Fruit fly (Drosophila melanogaster) whole organism, embryonic: ENCODE results near the gene TTLL4B.
A peak's percentile ranks its signal among the peaks of the same experiment; 100 is the strongest.

Experiments used
- Atf-2 ChIP-seq: fragments of 200-800 bp; sonication (Bioruptor generic); optimal IDR thresholded peaks from 2 replicates; lab custom pipeline; 2016; ENCODE audit warnings: missing biosample characterization, missing genetic modification characterization
- Atf6 ChIP-seq: fragments of 200-800 bp; sonication (Bioruptor generic); IDR thresholded peaks from 2 replicates; pipeline ENCODE4 v1.3.6; 2022; ENCODE audit warnings: missing biosample characterization, missing genetic modification characterization
- CG10147 ChIP-seq: fragments of 200-800 bp; sonication (Bioruptor generic); optimal IDR thresholded peaks from 2 replicates; lab custom pipeline; 2019; ENCODE audit warnings: missing biosample characterization, mild to moderate bottlenecking, missing genetic modification characterization, moderate library complexity
- CG10543 ChIP-seq: fragments of 200-800 bp; sonication (Bioruptor generic); optimal IDR thresholded peaks from 3 replicates; lab custom pipeline; 2017; ENCODE audit warnings: missing biosample characterization, mild to moderate bottlenecking, missing genetic modification characterization, moderate library complexity
- CG10654 ChIP-seq: fragments of 200-800 bp; sonication (Bioruptor generic); optimal IDR thresholded peaks from 2 replicates; lab custom pipeline; 2016; ENCODE audit warnings: missing biosample characterization, missing genetic modification characterization
- CG10959 ChIP-seq: fragments of 200-800 bp; sonication (Bioruptor generic); IDR thresholded peaks from 2 replicates; pipeline ENCODE4 v1.3.6; 2022; ENCODE audit warnings: missing biosample characterization, missing genetic modification characterization
- CG12391 ChIP-seq: fragments of 200-800 bp; sonication (Bioruptor generic); optimal IDR thresholded peaks from 3 replicates; lab custom pipeline; 2018; ENCODE audit warnings: missing biosample characterization, mild to moderate bottlenecking, missing genetic modification characterization, moderate library complexity
- CG12942 ChIP-seq: fragments of 200-800 bp; sonication (Bioruptor generic); optimal IDR thresholded peaks from 3 replicates; lab custom pipeline; 2016; ENCODE audit warnings: missing biosample characterization, missing genetic modification characterization
- CG13624 ChIP-seq: fragments of 200-800 bp; sonication (Bioruptor generic); optimal IDR thresholded peaks from 2 replicates; lab custom pipeline; 2016; ENCODE audit warnings: missing biosample characterization, missing genetic modification characterization
- CG13894 ChIP-seq: fragments of 200-800 bp; sonication (Bioruptor generic); optimal IDR thresholded peaks from 3 replicates; lab custom pipeline; 2018; ENCODE audit warnings: missing biosample characterization, mild to moderate bottlenecking, missing genetic modification characterization, moderate library complexity
- CG14050 ChIP-seq: fragments of 200-800 bp; sonication (Bioruptor generic); IDR thresholded peaks from 3 replicates; pipeline ENCODE4 v1.3.6; 2022; ENCODE audit warnings: missing biosample characterization, missing genetic modification characterization
- CG16863 ChIP-seq: fragments of 200-800 bp; sonication (Bioruptor generic); optimal IDR thresholded peaks from 3 replicates; lab custom pipeline; 2016; ENCODE audit warnings: missing biosample characterization, missing genetic modification characterization
- CG18011 ChIP-seq: fragments of 200-800 bp; sonication (Bioruptor generic); optimal IDR thresholded peaks from 2 replicates; lab custom pipeline; 2017; ENCODE audit warnings: missing biosample characterization, missing genetic modification characterization, mild to moderate bottlenecking, moderate library complexity, missing genotype
- CG2120 ChIP-seq: fragments of 200-800 bp; sonication (Bioruptor generic); optimal IDR thresholded peaks from 3 replicates; lab custom pipeline; 2016; ENCODE audit warnings: missing biosample characterization, missing genetic modification characterization
- CG32772 ChIP-seq: fragments of 200-800 bp; sonication (Bioruptor generic); IDR thresholded peaks from 2 replicates; pipeline ENCODE4 v1.3.6; 2022; ENCODE audit warnings: missing biosample characterization, missing genetic modification characterization
- CG34422 ChIP-seq: fragments of 200-800 bp; sonication (Bioruptor generic); IDR thresholded peaks from 3 replicates; pipeline ENCODE4 v1.3.6; 2022; ENCODE audit warnings: missing biosample characterization, missing genetic modification characterization
- CG4424 ChIP-seq: fragments of 200-800 bp; sonication (Bioruptor generic); optimal IDR thresholded peaks from 3 replicates; lab custom pipeline; 2016; ENCODE audit warnings: missing biosample characterization, missing genetic modification characterization
- CG4707 ChIP-seq: fragments of 200-800 bp; sonication (Bioruptor generic); optimal IDR thresholded peaks from 2 replicates; lab custom pipeline; 2018; ENCODE audit warnings: missing biosample characterization, mild to moderate bottlenecking, missing genetic modification characterization, moderate library complexity
- CG5953 ChIP-seq: fragments of 200-800 bp; sonication (Bioruptor generic); IDR thresholded peaks from 2 replicates; pipeline ENCODE4 v1.3.6; 2022; ENCODE audit warnings: missing biosample characterization, missing genetic modification characterization
- CG7745 ChIP-seq: fragments of 200-800 bp; sonication (Bioruptor generic); optimal IDR thresholded peaks from 2 replicates; lab custom pipeline; 2018; ENCODE audit warnings: missing biosample characterization, mild to moderate bottlenecking, missing genetic modification characterization, moderate library complexity
- CG9215 ChIP-seq: fragments of 200-800 bp; sonication (Bioruptor generic); IDR thresholded peaks from 2 replicates; pipeline ENCODE4 v1.3.6; 2022; ENCODE audit warnings: missing biosample characterization, missing genetic modification characterization
- CG9727 ChIP-seq: fragments of 200-800 bp; sonication (Bioruptor generic); optimal IDR thresholded peaks from 3 replicates; lab custom pipeline; 2017; ENCODE audit warnings: missing biosample characterization, mild to moderate bottlenecking, missing genetic modification characterization
- CG9817 ChIP-seq: fragments of 200-800 bp; sonication (Bioruptor generic); optimal IDR thresholded peaks from 2 replicates; lab custom pipeline; 2018; ENCODE audit warnings: missing biosample characterization, mild to moderate bottlenecking, missing genetic modification characterization, moderate library complexity
- CTCF ChIP-seq: fragments of 200-800 bp; sonication (Bioruptor generic); optimal IDR thresholded peaks from 2 replicates; lab custom pipeline; 2017; ENCODE audit warnings: missing biosample characterization, mild to moderate bottlenecking, missing genetic modification characterization, moderate library complexity
- CkIIα-i1 ChIP-seq: fragments of 200-800 bp; sonication (Bioruptor generic); IDR thresholded peaks from 2 replicates; pipeline ENCODE4 v1.3.6; 2022; ENCODE audit warnings: missing biosample characterization, missing genetic modification characterization
- CrebB ChIP-seq: fragments of 200-800 bp; sonication (Bioruptor generic); optimal IDR thresholded peaks from 3 replicates; lab custom pipeline; 2018; ENCODE audit warnings: missing biosample characterization, mild to moderate bottlenecking, missing genetic modification characterization
- Doc2 ChIP-seq: fragments of 200-800 bp; sonication (Bioruptor generic); IDR thresholded peaks from 2 replicates; pipeline ENCODE4 v1.3.6; 2022; ENCODE audit warnings: missing biosample characterization, missing genetic modification characterization
- Dp ChIP-seq: fragments of 200-800 bp; sonication (Bioruptor generic); optimal IDR thresholded peaks from 2 replicates; lab custom pipeline; 2018; ENCODE audit warnings: missing biosample characterization, mild to moderate bottlenecking, missing genetic modification characterization, moderate library complexity
- HLH3B ChIP-seq: fragments of 200-800 bp; sonication (Bioruptor generic); IDR thresholded peaks from 2 replicates; pipeline ENCODE4 v1.3.6; 2022; ENCODE audit warnings: missing biosample characterization, missing genetic modification characterization
- MTF-1 ChIP-seq: fragments of 200-800 bp; sonication (Bioruptor generic); optimal IDR thresholded peaks from 2 replicates; lab custom pipeline; 2018; ENCODE audit warnings: missing biosample characterization, mild to moderate bottlenecking, missing genetic modification characterization, borderline replicate concordance
- Optix ChIP-seq: fragments of 200-800 bp; sonication (Bioruptor generic); IDR thresholded peaks from 3 replicates; pipeline ENCODE4 v1.3.6; 2022; ENCODE audit warnings: missing biosample characterization, missing genetic modification characterization
- Pdp1 ChIP-seq, 2 experiments: fragments of 200-800 bp; sonication (Bioruptor generic); optimal IDR thresholded peaks; 3 replicates each; lab custom pipeline; 2016; ENCODE audit warnings: missing biosample characterization in 2 of 2, missing genetic modification characterization in 2 of 2, mild to moderate bottlenecking in 1 of 2, moderate library complexity in 1 of 2
- YL-1 ChIP-seq: fragments of 200-800 bp; sonication (Bioruptor generic); optimal IDR thresholded peaks from 3 replicates; lab custom pipeline; 2017; ENCODE audit warnings: missing biosample characterization, mild to moderate bottlenecking, missing genetic modification characterization
- btn ChIP-seq: fragments of 200-800 bp; sonication (Bioruptor generic); optimal IDR thresholded peaks from 2 replicates; lab custom pipeline; 2016; ENCODE audit warnings: missing biosample characterization, missing genetic modification characterization
- cato ChIP-seq: fragments of 200-800 bp; sonication (Bioruptor generic); optimal IDR thresholded peaks from 2 replicates; lab custom pipeline; 2016; ENCODE audit warnings: missing biosample characterization, missing genetic modification characterization, borderline replicate concordance
- croc ChIP-seq: fragments of 200-800 bp; sonication (Bioruptor generic); conservative IDR thresholded peaks from 3 replicates; pipeline ENCODE4 v1.3.6; 2022; ENCODE audit warnings: missing biosample characterization, missing genetic modification characterization
- dysf ChIP-seq: fragments of 200-800 bp; sonication (Bioruptor generic); IDR thresholded peaks from 3 replicates; pipeline ENCODE4 v1.3.6; 2022; ENCODE audit warnings: missing biosample characterization, missing genetic modification characterization
- ewg ChIP-seq: fragments of 200-800 bp; sonication (Bioruptor generic); optimal IDR thresholded peaks from 3 replicates; lab custom pipeline; 2017; ENCODE audit warnings: mild to moderate bottlenecking, missing biosample characterization, missing genetic modification reagents, missing genetic modification characterization
- fd3F ChIP-seq: fragments of 200-800 bp; sonication (Bioruptor generic); optimal IDR thresholded peaks from 2 replicates; lab custom pipeline; 2018; ENCODE audit warnings: missing biosample characterization, mild to moderate bottlenecking, missing genetic modification characterization, moderate library complexity
- fd96Cb ChIP-seq: fragments of 200-800 bp; sonication (Bioruptor generic); optimal IDR thresholded peaks from 2 replicates; lab custom pipeline; 2018; ENCODE audit warnings: missing biosample characterization, mild to moderate bottlenecking, missing genetic modification characterization, moderate library complexity
- hbn ChIP-seq: fragments of 200-800 bp; sonication (Bioruptor generic); IDR thresholded peaks from 2 replicates; pipeline ENCODE4 v1.3.6; 2022; ENCODE audit warnings: missing biosample characterization, missing genetic modification characterization; ENCODE audit not compliant: partially characterized antibody
- hkb ChIP-seq, 2 experiments: fragments of 200-800 bp in 1 of 2; fragments of >200 bp in 1 of 2; sonication (Bioruptor generic) in 1 of 2; IDR thresholded peaks in 1 of 2; optimal IDR thresholded peaks in 1 of 2; 2 replicates each; pipeline versions ENCODE4 v1.3.6 to Lab custom; 2017 to 2022; ENCODE audit warnings: missing biosample characterization in 1 of 2, missing genetic modification characterization in 1 of 2
- ind ChIP-seq: fragments of 200-800 bp; sonication (Bioruptor generic); optimal IDR thresholded peaks from 3 replicates; lab custom pipeline; 2016; ENCODE audit warnings: missing biosample characterization, missing genetic modification characterization
- lola ChIP-seq, 3 experiments: fragments of >200 bp in 2 of 3; fragments of 200-800 bp in 1 of 3; sonication (Bioruptor generic) in 1 of 3; optimal IDR thresholded peaks; 2 replicates each; lab custom pipeline; 2017 to 2019; ENCODE audit warnings: missing biosample characterization in 3 of 3, missing genetic modification characterization in 3 of 3, mild to moderate bottlenecking in 1 of 3, moderate library complexity in 1 of 3
- pnt ChIP-seq: fragments of 200-800 bp; sonication (Bioruptor generic); optimal IDR thresholded peaks from 3 replicates; lab custom pipeline; 2016; ENCODE audit warnings: missing biosample characterization, missing genetic modification characterization
- ro ChIP-seq: fragments of 200-800 bp; sonication (Bioruptor generic); IDR thresholded peaks from 2 replicates; pipeline ENCODE4 v1.3.6; 2022; ENCODE audit warnings: missing biosample characterization, missing genetic modification characterization
- slou ChIP-seq: fragments of 200-800 bp; sonication (Bioruptor generic); optimal IDR thresholded peaks from 3 replicates; lab custom pipeline; 2016; ENCODE audit warnings: missing biosample characterization, missing genetic modification characterization
- tin ChIP-seq: fragments of 200-800 bp; sonication (Bioruptor generic); optimal IDR thresholded peaks from 3 replicates; lab custom pipeline; 2016; ENCODE audit warnings: missing biosample characterization, missing genetic modification characterization
- zen ChIP-seq: fragments of 200-800 bp; sonication (Bioruptor generic); optimal IDR thresholded peaks from 3 replicates; lab custom pipeline; 2018; ENCODE audit warnings: missing biosample characterization, mild to moderate bottlenecking, missing genetic modification characterization, moderate library complexity
- zen2 ChIP-seq: fragments of 200-800 bp; sonication (Bioruptor generic); IDR thresholded peaks from 3 replicates; pipeline ENCODE4 v1.3.6; 2022; ENCODE audit warnings: missing biosample characterization, missing genetic modification characterization; ENCODE audit not compliant: partially characterized antibody

The TTLL4B gene

dm6 chr2L:3872283-3872682, 9.8 kb downstream of the TTLL4B start, which contains the start of gene CG31957 (continued):
- TF ChIP-seq CG10959 (GFP tag; lab: Robert Waterston, UW) (peak; percentile 28; the same call in 1 of the 2 replicates), ro (no peak), Atf6 (GFP tag; lab: Robert Waterston, UW) (0 out of 2 replicates have a peak, but pooled peaks have one; percentile 40), CG10543 (GFP tag; lab: Kevin White, UChicago) (peak; percentile 35), Atf-2 (GFP tag; lab: Kevin White, UChicago) (no peak), ind (peak; percentile 42), slou (GFP tag; lab: Kevin White, UChicago) (peak; percentile 41), CG4424 (peak; percentile 28), YL-1 (GFP tag; lab: Kevin White, UChicago) (peak; percentile 48), fd3F (GFP tag; lab: Kevin White, UChicago) (no peak), CG14050 (no peak), CG4707 (GFP tag; lab: Kevin White, UChicago) (no peak), hkb (optimal IDR thresholded peaks at IDR 0.05; lab: Kevin White, UChicago) (peak; percentile 54), hkb (GFP tag; IDR thresholded peaks at IDR 0.05; lab: Robert Waterston, UW) (peak; percentile 31; the same call in 1 of the 2 replicates), Pdp1 (GFP tag; optimal IDR thresholded peaks at IDR 0.05; lab: Kevin White, UChicago) (peak in 1 of 2 experiments; percentile 36), CkIIα-i1 (no peak), fd96Cb (no peak), CG10654 (GFP tag; lab: Kevin White, UChicago) (no peak), CG12942 (GFP tag; lab: Kevin White, UChicago) (peak; percentile 65), dysf (GFP tag; lab: Robert Waterston, UW) (peak; percentile 51; the same call in 1 of the 3 replicates), CG2120 (GFP tag; lab: Kevin White, UChicago) (peak; percentile 87), pnt (GFP tag; lab: Kevin White, UChicago) (peak; percentile 29), croc (GFP tag; lab: Robert Waterston, UW) (no peak), CG13894 (no peak), zen2 (peak; percentile 82), CTCF (GFP tag; lab: Kevin White, UChicago) (peak; percentile 44), btn (GFP tag; lab: Kevin White, UChicago) (no peak), tin (GFP tag; lab: Kevin White, UChicago) (peak; percentile 48), cato (no peak), CG12391 (tag; lab: Kevin White, UChicago) (peak; percentile 54), CG9817 (tag; lab: Kevin White, UChicago) (peak; percentile 36), ewg (GFP tag; lab: Kevin White, UChicago) (peak; percentile 22), CG13624 (peak; percentile 49), MTF-1 (GFP tag; lab: Kevin White, UChicago) (no peak), CG18011 (GFP tag; lab: Kevin White, UChicago) (peak; percentile 21), CrebB (tag; lab: Kevin White, UChicago) (peak; percentile 50), CG34422 (GFP tag; lab: Robert Waterston, UW) (peak; percentile 66), CG16863 (peak; percentile 19), CG9215 (GFP tag; lab: Robert Waterston, UW) (peak; percentile 59), Dp (GFP tag; lab: Kevin White, UChicago) (peak; percentile 74), zen (tag; lab: Kevin White, UChicago) (peak; percentile 21), hbn (peak; percentile 96), CG10147 (GFP tag; lab: Kevin White, UChicago) (no peak), CG9727 (GFP tag; lab: Kevin White, UChicago) (peak; percentile 14), CG5953 (GFP tag; lab: Robert Waterston, UW) (no peak), lola (GFP tag; optimal IDR thresholded peaks at IDR 0.05; lab: Kevin White, UChicago) (no peak), CG32772 (peak; percentile 11; the same call in 1 of the 2 replicates), HLH3B (GFP tag; lab: Robert Waterston, UW) (peak; percentile 31; the same call in 1 of the 2 replicates), Optix (GFP tag; lab: Robert Waterston, UW) (0 out of 3 replicates have a peak, but pooled peaks have one; percentile 34), CG7745 (no peak), Doc2 (GFP tag; lab: Robert Waterston, UW) (no peak)
